Fruit fly (Drosophila melanogaster): ENCODE data around the gene Bre1.

The Bre1 gene

dm6 chr3L:5751740-5752579 lies 42.0 kb downstream of the Bre1 start, which contains the start of gene DnaJ-1 (continued):
- TF ChIP-seq CG4360 (GFP tag; IDR thresholded peaks at IDR 0.05) = no peak
- no peak for TF ChIP-seq gt (GFP tag; IDR thresholded peaks at IDR 0.05)
- TF ChIP-seq MTF-1 (GFP tag; optimal IDR thresholded peaks at IDR 0.05; ENCODE audit: borderline replicate concordance) = peak; percentile 42
- peak; percentile 90 for TF ChIP-seq CG3995 (GFP tag; optimal IDR thresholded peaks at IDR 0.05)
- TF ChIP-seq CG1529 (GFP tag; optimal IDR thresholded peaks at IDR 0.05) = peak; percentile 54
- TF ChIP-seq BEAF-32 (GFP tag; optimal IDR thresholded peaks at IDR 0.05) = peak; percentile 98
- TF ChIP-seq CG2712 (tag; optimal IDR thresholded peaks at IDR 0.05) = peak; percentile 22
- peak; percentile 65 for TF ChIP-seq CG15601 (tag; optimal IDR thresholded peaks at IDR 0.05)
- peak; percentile 9 for TF ChIP-seq CG2875 (GFP tag; optimal IDR thresholded peaks at IDR 0.05)
- TF ChIP-seq PHDP (tag; optimal IDR thresholded peaks at IDR 0.05) = peak; percentile 31
- peak; percentile 19 for TF ChIP-seq cwo (GFP tag; optimal IDR thresholded peaks at IDR 0.05)
- TF ChIP-seq CG13775 (GFP tag; optimal IDR thresholded peaks at IDR 0.05) = no peak
- no peak for TF ChIP-seq crc (GFP tag; optimal IDR thresholded peaks at IDR 0.05)
- peak; percentile 24 for TF ChIP-seq sqz (GFP tag; optimal IDR thresholded peaks at IDR 0.05)
- TF ChIP-seq her (GFP tag; optimal IDR thresholded peaks at IDR 0.05) = peak; percentile 20
- peak; percentile 47 for TF ChIP-seq CG8924 (tag; optimal IDR thresholded peaks at IDR 0.05)
- no peak for TF ChIP-seq Bteb2 (GFP tag; optimal IDR thresholded peaks at IDR 0.05)
- peak; percentile 40 for TF ChIP-seq zen (tag; optimal IDR thresholded peaks at IDR 0.05)
- TF ChIP-seq YL-1 (GFP tag; optimal IDR thresholded peaks at IDR 0.05) = peak; percentile 92
- TF ChIP-seq CG5180 (GFP tag; optimal IDR thresholded peaks at IDR 0.05) = peak; percentile 3
- TF ChIP-seq Sox102F (GFP tag; optimal IDR thresholded peaks at IDR 0.05) = no peak
- no peak for TF ChIP-seq CG14965 (GFP tag; optimal IDR thresholded peaks at IDR 0.05; ENCODE audit: borderline replicate concordance)
- TF ChIP-seq otp (GFP tag; IDR thresholded peaks at IDR 0.05) = no peak
- TF ChIP-seq pzg (GFP tag; optimal IDR thresholded peaks at IDR 0.05) = peak; percentile 85
- TF ChIP-seq Jarid2 (GFP tag; optimal IDR thresholded peaks at IDR 0.05) = peak; percentile 78
- TF ChIP-seq CG12104 (GFP tag; optimal IDR thresholded peaks at IDR 0.05) = no peak
- peak; percentile 92 for TF ChIP-seq nom (GFP tag; optimal IDR thresholded peaks at IDR 0.05)
- TF ChIP-seq CG11504 (tag; optimal IDR thresholded peaks at IDR 0.05) = no peak
- TF ChIP-seq phol (tag; optimal IDR thresholded peaks at IDR 0.05) = peak; percentile 51
- no peak for TF ChIP-seq prd (optimal IDR thresholded peaks at IDR 0.05)
- TF ChIP-seq prd (GFP tag; IDR thresholded peaks at IDR 0.05) = no peak
- TF ChIP-seq CG4328 (GFP tag; optimal IDR thresholded peaks at IDR 0.05) = no peak
- peak; percentile 19 for TF ChIP-seq CG15479 (GFP tag; optimal IDR thresholded peaks at IDR 0.05)
- peak; percentile 76 for TF ChIP-seq gro (GFP tag; optimal IDR thresholded peaks at IDR 0.05)
- no peak for TF ChIP-seq schlank (tag; optimal IDR thresholded peaks at IDR 0.05)
- TF ChIP-seq CG16779 (GFP tag; IDR thresholded peaks at IDR 0.05) = no peak
- no peak for TF ChIP-seq Dip2 (GFP tag; IDR thresholded peaks at IDR 0.05)
- no peak for TF ChIP-seq dpn (GFP tag; optimal IDR thresholded peaks at IDR 0.05)
- no peak for TF ChIP-seq CG18764 (GFP tag; optimal IDR thresholded peaks at IDR 0.05)
- no peak for TF ChIP-seq ash1 (GFP tag; optimal IDR thresholded peaks at IDR 0.05)
- TF ChIP-seq nerfin-1 (tag; optimal IDR thresholded peaks at IDR 0.05) = peak; percentile 36
- TF ChIP-seq Adf1 (GFP tag; IDR thresholded peaks at IDR 0.05) = peak; percentile 25; the same call in 1 of the 2 replicates
- TF ChIP-seq grau (tag; optimal IDR thresholded peaks at IDR 0.05) = peak; percentile 15
- no peak for TF ChIP-seq Tbp (GFP tag; optimal IDR thresholded peaks at IDR 0.05)
- TF ChIP-seq CG18476 (GFP tag; optimal IDR thresholded peaks at IDR 0.05) = no peak
- TF ChIP-seq fd64A (GFP tag; optimal IDR thresholded peaks at IDR 0.05) = peak; percentile 23
- TF ChIP-seq Dbx (GFP tag; IDR thresholded peaks at IDR 0.05) = no peak; the same call in 1 of the 3 replicates
- no peak for TF ChIP-seq Optix (GFP tag; IDR thresholded peaks at IDR 0.05)
- no peak for TF ChIP-seq CG30431 (GFP tag; optimal IDR thresholded peaks at IDR 0.05)

All from whole organism, embryonic.